Worm (Caenorhabditis elegans): ENCODE data around the gene obr-3.

DNA sequence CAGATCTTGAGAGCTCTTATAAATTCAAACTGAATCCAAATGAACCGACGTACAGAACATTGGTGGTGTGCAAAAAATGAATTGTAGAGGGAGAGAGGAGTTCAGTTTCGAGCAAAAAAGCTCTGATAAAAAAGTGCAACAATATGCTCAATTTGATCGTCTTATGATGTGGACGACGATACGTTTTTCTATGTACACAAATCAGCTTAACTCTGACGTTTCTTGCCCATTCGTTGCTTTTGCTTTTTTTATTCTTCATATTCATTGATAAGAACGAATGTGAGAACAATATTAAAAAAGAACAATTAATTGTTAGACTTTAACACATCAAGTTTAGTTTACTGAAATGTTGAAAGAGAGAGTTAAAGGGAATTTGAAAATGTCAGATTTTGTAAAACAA lies 35.5 kb downstream of the obr-3 start:
- TF ChIP-seq flt-1 (GFP tag; IDR thresholded peaks at IDR 0.05) (no peak), ztf-23 (GFP tag; IDR thresholded peaks at IDR 0.05) (no peak), T22C8.4 (GFP tag; IDR thresholded peaks at IDR 0.05) (no peak), cog-1 (tag; optimal IDR thresholded peaks at IDR 0.05) (no peak), med-1 (GFP tag; optimal IDR thresholded peaks at IDR 0.05; ENCODE audit: insufficient read depth) (no peak), ref-1 (GFP tag; conservative IDR thresholded peaks at IDR 0.05) (no peak)

Measured in whole organism, midembryonic.